Worm (Caenorhabditis elegans): ENCODE measurements around the gene cct-5.

DNA sequence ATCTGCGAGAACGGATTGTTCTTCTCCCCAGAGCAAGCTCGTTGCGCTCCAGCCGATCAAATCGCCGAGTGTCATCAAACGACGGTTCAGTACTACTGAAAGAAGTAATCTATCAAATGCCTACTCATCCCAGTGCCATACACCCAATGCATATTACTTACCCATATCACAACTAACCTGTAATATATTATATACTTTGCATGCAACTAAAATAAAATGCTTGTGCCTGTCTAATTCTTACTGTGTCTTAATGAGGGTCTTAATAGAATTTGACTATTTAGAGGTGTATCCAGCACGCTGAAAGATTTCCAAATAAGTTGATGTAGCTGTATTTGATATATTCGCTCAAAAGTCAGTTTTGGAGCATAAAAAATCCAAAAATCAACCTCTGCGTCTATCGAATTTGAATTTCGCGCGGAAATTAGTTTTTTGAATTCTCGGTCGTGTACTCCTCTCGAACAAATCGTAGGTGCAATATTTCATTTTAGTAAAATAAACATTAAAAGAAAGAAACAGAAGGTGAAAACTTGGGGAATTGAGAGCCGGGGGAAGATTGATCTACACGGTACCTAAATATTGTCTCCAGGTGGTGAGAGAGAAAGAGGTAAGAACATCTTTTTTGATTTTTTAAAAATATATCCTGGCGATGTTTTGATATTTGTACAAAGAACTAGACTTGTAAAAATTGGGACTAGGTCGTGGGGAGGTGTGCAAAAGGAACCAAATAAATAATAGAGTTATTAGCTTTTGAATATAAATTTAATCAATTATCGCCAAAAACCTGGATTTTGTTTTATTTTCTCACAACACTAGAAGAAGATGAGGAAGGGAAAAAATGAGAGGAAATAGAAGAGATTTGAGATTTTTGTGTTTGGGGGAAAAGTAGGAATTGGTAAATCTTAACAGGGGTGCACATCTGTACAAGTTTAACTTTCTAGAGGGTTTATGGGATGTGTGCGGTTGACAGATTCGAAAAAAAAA lies 16.5 kb downstream of the cct-5 start:
- TF ChIP-seq him-1 (tag; optimal IDR thresholded peaks at IDR 0.05) (peak; percentile 25), W03F9.2 (tag; optimal IDR thresholded peaks at IDR 0.05) (no peak)
